Worm (Caenorhabditis elegans): ENCODE data around the gene srt-59.

Gene srt-59

ce11 chrIV:564000-564399 is 37.5 kb downstream of the srt-59 start (continued):
- TF ChIP-seq attf-6 (GFP tag; IDR thresholded peaks at IDR 0.05) = no peak

DNA sequence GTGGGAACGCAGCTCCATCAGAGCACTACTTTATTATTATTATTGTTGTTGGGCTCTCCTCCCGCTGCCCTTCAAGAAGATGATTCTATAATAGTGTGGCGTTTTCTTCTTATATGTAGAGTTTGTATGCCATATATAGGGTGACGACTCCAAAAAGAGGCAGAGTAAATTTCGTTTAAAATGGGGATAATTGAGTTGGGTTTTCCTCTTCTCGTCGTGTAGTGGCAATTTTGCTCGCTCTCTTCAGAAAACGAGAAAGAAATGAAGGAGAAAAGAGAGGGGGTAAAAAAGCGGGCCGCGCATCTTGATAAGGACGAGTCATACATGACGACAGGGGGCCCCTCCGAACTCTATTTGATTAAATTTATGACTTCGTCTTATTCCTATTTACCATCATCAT is 38.1 kb downstream of the srt-59 start:
- TF ChIP-seq lin-54 (GFP tag; optimal IDR thresholded peaks at IDR 0.05) (no peak), fkh-3 (tag; optimal IDR thresholded peaks at IDR 0.05) (no peak), Y95B8A.8 (GFP tag; IDR thresholded peaks at IDR 0.05) (no peak), lag-1 (GFP tag; IDR thresholded peaks at IDR 0.05) (no peak), ZK185.1 (tag; optimal IDR thresholded peaks at IDR 0.05; ENCODE audit: poor library complexity, severe bottlenecking) (no peak), T26A5.8 (tag; optimal IDR thresholded peaks at IDR 0.05) (no peak), lsy-27 (tag; optimal IDR thresholded peaks at IDR 0.05; ENCODE audit: borderline replicate concordance, insufficient read depth) (no peak), madf-10 (tag; optimal IDR thresholded peaks at IDR 0.05) (no peak), cebp-2 (GFP tag; IDR thresholded peaks at IDR 0.05) (no peak), hmg-1.2 (GFP tag; IDR thresholded peaks at IDR 0.05) (no peak)

DNA sequence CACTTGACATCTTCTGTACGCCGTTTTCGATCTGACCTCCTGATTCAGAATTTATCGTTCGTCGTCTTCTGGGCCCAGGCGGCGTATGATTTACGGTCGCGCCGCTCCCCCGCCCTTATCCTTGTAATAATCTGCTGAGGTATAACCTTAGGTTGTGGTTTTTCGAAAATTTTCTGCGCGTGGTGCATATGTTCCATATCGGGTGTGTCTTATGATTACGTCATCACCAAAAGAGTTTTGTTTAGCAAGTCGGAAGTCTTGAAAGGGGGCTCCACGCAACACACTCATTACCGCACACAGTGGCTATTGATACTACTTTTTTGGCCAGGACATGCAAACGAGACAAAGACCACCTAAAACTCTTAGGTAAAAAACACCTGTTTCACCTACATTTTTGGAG is 40.7 kb downstream of the srt-59 start:
- TF ChIP-seq attf-6 (GFP tag; IDR thresholded peaks at IDR 0.05) = no peak
- no peak for TF ChIP-seq nfya-2 (GFP tag; IDR thresholded peaks at IDR 0.05)
- TF ChIP-seq rpc-1 (optimal IDR thresholded peaks at IDR 0.05) = no peak
- TF ChIP-seq rpc-1 (tag; optimal IDR thresholded peaks at IDR 0.05) = no peak
- no peak for TF ChIP-seq snpc-3.4 (tag; optimal IDR thresholded peaks at IDR 0.05)
- no peak for TF ChIP-seq hlh-12 (tag; optimal IDR thresholded peaks at IDR 0.05)
- no peak for TF ChIP-seq tlf-1 (GFP tag; optimal IDR thresholded peaks at IDR 0.05)
- no peak for TF ChIP-seq nfya-1 (tag; optimal IDR thresholded peaks at IDR 0.05; ENCODE audit: borderline replicate concordance, insufficient read depth)
- no peak for TF ChIP-seq lin-26 (GFP tag; IDR thresholded peaks at IDR 0.05)
- TF ChIP-seq unc-62 (GFP tag; optimal IDR thresholded peaks at IDR 0.05) = no peak
- TF ChIP-seq hmg-20 (GFP tag; IDR thresholded peaks at IDR 0.05) = no peak
- no peak for TF ChIP-seq F39B2.1 (GFP tag; IDR thresholded peaks at IDR 0.05)
- no peak for TF ChIP-seq aptf-2 (GFP tag; conservative IDR thresholded peaks at IDR 0.05)
- no peak for TF ChIP-seq lsy-27 (tag; optimal IDR thresholded peaks at IDR 0.05; ENCODE audit: borderline replicate concordance, insufficient read depth)
- TF ChIP-seq T26A5.8 (tag; optimal IDR thresholded peaks at IDR 0.05) = no peak
- TF ChIP-seq cebp-2 (GFP tag; IDR thresholded peaks at IDR 0.05) = no peak
- TF ChIP-seq nhr-120 (GFP tag; IDR thresholded peaks at IDR 0.05) = no peak
- no peak for TF ChIP-seq T07F8.4 (tag; optimal IDR thresholded peaks at IDR 0.05)
- TF ChIP-seq zfh-2 (GFP tag; conservative IDR thresholded peaks at IDR 0.05) = no peak
- no peak for TF ChIP-seq ztf-3 (GFP tag; optimal IDR thresholded peaks at IDR 0.05)
- no peak for TF ChIP-seq ZK185.1 (tag; optimal IDR thresholded peaks at IDR 0.05; ENCODE audit: poor library complexity, severe bottlenecking)

DNA sequence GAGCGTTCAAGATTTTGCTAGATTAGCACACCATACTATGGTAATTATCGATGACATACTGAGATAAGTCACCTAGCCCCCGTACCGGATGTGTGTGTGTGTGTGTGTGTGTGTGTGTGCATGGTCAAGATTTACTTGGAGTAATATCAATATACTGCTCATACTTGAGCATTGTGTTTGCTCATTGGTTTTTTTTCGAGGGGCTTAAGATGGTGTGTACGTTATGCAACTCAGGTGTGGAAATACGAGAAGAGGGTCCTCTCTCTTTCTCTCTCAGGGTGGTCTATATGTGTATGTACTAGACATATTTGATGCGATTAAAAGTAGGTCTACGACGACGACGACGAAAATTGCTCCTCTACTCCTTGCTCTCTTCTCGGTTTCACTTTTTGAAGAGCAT is 41.2 kb downstream of the srt-59 start:
- TF ChIP-seq F57A8.1 (GFP tag; optimal IDR thresholded peaks at IDR 0.05) = no peak
- TF ChIP-seq egl-18 (GFP tag; IDR thresholded peaks at IDR 0.05) = no peak
- TF ChIP-seq Y95B8A.8 (GFP tag; IDR thresholded peaks at IDR 0.05) = no peak
- TF ChIP-seq tlf-1 (GFP tag; optimal IDR thresholded peaks at IDR 0.05) = no peak
- no peak for TF ChIP-seq nfyb-1 (GFP tag; IDR thresholded peaks at IDR 0.05)
- no peak for TF ChIP-seq snpc-3.4 (tag; optimal IDR thresholded peaks at IDR 0.05)
- no peak for TF ChIP-seq dpff-1 (tag; optimal IDR thresholded peaks at IDR 0.05)

- TF ChIP-seq B0261.1 (tag; optimal IDR thresholded peaks at IDR 0.05) = no peak
- TF ChIP-seq somi-1 (GFP tag; optimal IDR thresholded peaks at IDR 0.05) = no peak
- no peak for TF ChIP-seq lin-54 (GFP tag; optimal IDR thresholded peaks at IDR 0.05)
- peak; percentile 31; the same call in 1 of the 2 replicates for TF ChIP-seq egrh-3 (GFP tag; IDR thresholded peaks at IDR 0.05)
- TF ChIP-seq zfh-2 (GFP tag; conservative IDR thresholded peaks at IDR 0.05) = peak; percentile 69
- no peak for TF ChIP-seq attf-5 (GFP tag; optimal IDR thresholded peaks at IDR 0.05)
- no peak for TF ChIP-seq mcd-1 (GFP tag; IDR thresholded peaks at IDR 0.05)
These were observed 42.7 kb downstream of the srt-59 start, which contains the start of gene efn-4 for ce11 chrIV:558735-559284. Gene efn-4, plus strand, starts transcription at chrIV:559234.
